Worm (Caenorhabditis elegans) whole organism, mixed stage, embryonic: ENCODE measurements around the gene cyp-35B2.

Experiments used
- ceh-39 ChIP-seq: fragments of 150-350 bp; optimal IDR thresholded peaks from 2 replicates; lab custom pipeline; 2014; ENCODE audit warnings: missing biosample characterization, missing genetic modification characterization
- ceh-43 ChIP-seq: fragments of 200-800 bp; sonication (Bioruptor generic); optimal IDR thresholded peaks from 2 replicates; lab custom pipeline; 2018; ENCODE audit warnings: mild to moderate bottlenecking, missing genetic modification characterization, moderate library complexity, missing compliant biosample characterization
- elt-1 ChIP-seq: sonication (generic microtip); optimal IDR thresholded peaks from 2 replicates; lab custom pipeline; 2017; ENCODE audit warnings: missing genetic modification characterization, mild to moderate bottlenecking, missing compliant biosample characterization, antibody characterized with exemption, moderate library complexity, borderline replicate concordance; ENCODE audit not compliant: insufficient read depth
- elt-3 ChIP-seq: fragments of 150-350 bp; optimal IDR thresholded peaks from 2 replicates; lab custom pipeline; 2014; ENCODE audit warnings: missing biosample characterization, missing genetic modification characterization
- lin-13 ChIP-seq: fragments of 150-350 bp; optimal IDR thresholded peaks from 2 replicates; lab custom pipeline; 2014; ENCODE audit warnings: missing biosample characterization, missing genetic modification characterization
- mep-1 ChIP-seq: fragments of 150-350 bp; optimal IDR thresholded peaks from 2 replicates; lab custom pipeline; 2017; ENCODE audit warnings: missing biosample characterization, missing genetic modification reagents, missing genetic modification characterization, inconsistent platforms
- nhr-237 ChIP-seq: fragments of 150-350 bp; optimal IDR thresholded peaks from 2 replicates; lab custom pipeline; 2014; ENCODE audit warnings: missing biosample characterization, missing genetic modification characterization
- nhr-28 ChIP-seq: fragments of 150-350 bp; optimal IDR thresholded peaks from 2 replicates; lab custom pipeline; 2014; ENCODE audit warnings: missing biosample characterization, missing genetic modification characterization
- nhr-76 ChIP-seq: sonication (generic microtip); optimal IDR thresholded peaks from 2 replicates; lab custom pipeline; 2017; ENCODE audit warnings: missing biosample characterization, missing genetic modification characterization
- pha-4 ChIP-seq: fragments of 150-350 bp; optimal IDR thresholded peaks from 2 replicates; lab custom pipeline; 2018; ENCODE audit warnings: missing biosample characterization, missing genetic modification reagents, missing genetic modification characterization
- sptf-1 ChIP-seq: sonication (generic microtip); optimal IDR thresholded peaks from 2 replicates; lab custom pipeline; 2017; ENCODE audit warnings: mild to moderate bottlenecking, missing genetic modification characterization, moderate library complexity, missing compliant biosample characterization
- tbx-8 ChIP-seq: fragments of 200-800 bp; sonication (Bioruptor generic); optimal IDR thresholded peaks from 2 replicates; lab custom pipeline; 2018; ENCODE audit warnings: mild to moderate bottlenecking, missing genetic modification characterization, moderate library complexity, missing compliant biosample characterization
- unc-39 ChIP-seq: fragments of 150-350 bp; optimal IDR thresholded peaks from 2 replicates; lab custom pipeline; 2014; ENCODE audit warnings: missing biosample characterization, missing genetic modification characterization

DNA sequence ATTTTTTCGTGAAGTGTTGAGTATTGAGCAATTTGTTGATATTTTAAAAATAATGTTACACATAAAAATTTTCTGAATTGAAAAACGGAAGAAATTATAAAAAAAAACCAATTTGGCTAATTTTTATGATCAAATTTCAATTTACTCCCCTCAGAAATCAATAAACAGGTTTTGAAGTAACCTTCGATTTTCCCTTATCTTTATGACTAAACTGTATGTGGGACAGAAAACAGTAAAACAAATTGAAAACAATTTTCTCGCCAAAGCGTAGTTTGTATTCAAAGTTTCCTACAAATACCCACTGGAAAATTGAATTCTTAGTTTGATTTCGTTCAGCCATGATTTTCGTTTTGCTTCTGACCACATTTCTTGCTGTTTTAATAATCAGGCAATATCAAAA, 3.2 kb upstream of the cyp-35B2 start, which contains the start of gene cyp-35B1:
- no peak for TF ChIP-seq nhr-28 (tag; lab: Kevin White, UChicago)
- no peak for TF ChIP-seq pha-4 (tag; lab: Kevin White, UChicago)
- TF ChIP-seq tbx-8, result no peak
- no peak for TF ChIP-seq nhr-76 (tag; lab: Kevin White, UChicago)
- no peak for TF ChIP-seq elt-1 (tag; lab: Kevin White, UChicago)
- TF ChIP-seq nhr-237 (tag; lab: Kevin White, UChicago), result no peak
- no peak for TF ChIP-seq elt-3 (tag; lab: Kevin White, UChicago)
- no peak for TF ChIP-seq ceh-43 (GFP tag; lab: Kevin White, UChicago)
- no peak for TF ChIP-seq ceh-39 (tag; lab: Kevin White, UChicago)
- no peak for TF ChIP-seq mep-1
- no peak for TF ChIP-seq sptf-1 (tag; lab: Kevin White, UChicago)
- no peak for TF ChIP-seq lin-13 (tag; lab: Kevin White, UChicago)
- TF ChIP-seq unc-39 (tag; lab: Kevin White, UChicago), result no peak
